Fruit fly (Drosophila melanogaster): ENCODE data around the gene CG32572.

The CG32572 gene

DNA sequence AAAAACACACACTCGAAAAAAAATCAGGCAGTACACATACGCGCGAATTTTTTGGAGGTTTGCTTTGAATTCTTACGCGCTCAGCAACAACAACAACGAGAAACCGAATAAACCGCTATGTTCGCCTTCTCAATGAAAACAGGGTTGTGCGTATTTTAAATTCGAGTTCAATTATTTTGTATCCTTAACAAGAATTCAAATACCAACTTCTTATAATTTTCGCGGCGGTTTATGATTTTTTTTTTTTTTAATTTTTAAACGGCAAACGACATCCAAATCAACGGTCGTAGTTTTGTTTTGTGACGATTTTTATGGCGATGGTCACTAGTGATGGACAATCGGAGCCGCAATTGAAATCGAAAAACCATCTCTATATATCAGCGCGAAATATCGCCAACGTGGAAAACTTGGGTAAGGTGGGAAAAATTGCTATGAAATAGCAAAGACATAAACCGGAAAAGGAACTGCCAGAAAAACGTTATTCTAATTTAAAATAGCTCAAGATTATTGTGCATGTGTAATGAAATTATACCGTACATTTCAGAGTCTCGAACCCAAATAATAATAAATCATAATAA is 30.7 kb downstream of the CG32572 start, which contains the start of gene goe (continued):
- TF ChIP-seq dmrt99B (tag; optimal IDR thresholded peaks at IDR 0.05) (peak; percentile 24), Blimp-1 (GFP tag; optimal IDR thresholded peaks at IDR 0.05) (peak; percentile 31), Lpt (GFP tag; optimal IDR thresholded peaks at IDR 0.05) (no peak), CG7745 (tag; optimal IDR thresholded peaks at IDR 0.05) (no peak), sima (GFP tag; optimal IDR thresholded peaks at IDR 0.05) (peak; percentile 72), dati (GFP tag; IDR thresholded peaks at IDR 0.05) (peak; percentile 43; the same call in 1 of the 2 replicates), NC2β (GFP tag; optimal IDR thresholded peaks at IDR 0.05) (peak; percentile 91), BtbVII (GFP tag; optimal IDR thresholded peaks at IDR 0.05) (peak; percentile 40), Poxn (GFP tag; IDR thresholded peaks at IDR 0.05) (no peak; the same call in 1 of the 2 replicates), gfzf (GFP tag; optimal IDR thresholded peaks at IDR 0.05) (peak; percentile 65), H2.0 (GFP tag; IDR thresholded peaks at IDR 0.05) (peak; percentile 78), shn (GFP tag; optimal IDR thresholded peaks at IDR 0.05) (peak; percentile 89), CG6654 (GFP tag; optimal IDR thresholded peaks at IDR 0.05) (no peak), az2 (GFP tag; optimal IDR thresholded peaks at IDR 0.05) (peak; percentile 65), nom (GFP tag; optimal IDR thresholded peaks at IDR 0.05) (no peak), CG30403 (GFP tag; optimal IDR thresholded peaks at IDR 0.05) (peak; percentile 82), CG15514 (GFP tag; optimal IDR thresholded peaks at IDR 0.05) (peak; percentile 88), CG10267 (tag; optimal IDR thresholded peaks at IDR 0.05) (peak; percentile 62), H15 (GFP tag; IDR thresholded peaks at IDR 0.05) (peak; percentile 68; the same call in 2 of the 3 replicates), CG7963 (GFP tag; IDR thresholded peaks at IDR 0.05; ENCODE audit: partially characterized antibody) (peak; percentile 65; the same call in 1 of the 3 replicates), NFAT (GFP tag; IDR thresholded peaks at IDR 0.05) (peak; percentile 91), CG17186 (GFP tag; optimal IDR thresholded peaks at IDR 0.05) (peak; percentile 78), CG31388 (GFP tag; optimal IDR thresholded peaks at IDR 0.05) (no peak), CG17829 (tag; optimal IDR thresholded peaks at IDR 0.05) (peak; percentile 45), CG34422 (GFP tag; IDR thresholded peaks at IDR 0.05) (peak; percentile 75), CG7271 (tag; optimal IDR thresholded peaks at IDR 0.05) (peak; percentile 76), CG31441 (GFP tag; IDR thresholded peaks at IDR 0.05) (0 out of 2 replicates have a peak, but pooled peaks have one; percentile 32), hb (GFP tag; IDR thresholded peaks at IDR 0.05; ENCODE audit: partially characterized antibody) (peak; percentile 74; the same call in 2 of the 3 replicates), CG7556 (GFP tag; optimal IDR thresholded peaks at IDR 0.05) (peak; percentile 34), CG16815 (GFP tag; optimal IDR thresholded peaks at IDR 0.05) (peak; percentile 50), CG13123 (GFP tag; optimal IDR thresholded peaks at IDR 0.05) (peak; percentile 81), luna (GFP tag; optimal IDR thresholded peaks at IDR 0.05) (peak; percentile 89), CG14014 (GFP tag; IDR thresholded peaks at IDR 0.05) (peak; percentile 85), Trl (optimal IDR thresholded peaks at IDR 0.05) (no peak), Trl (GFP tag; optimal IDR thresholded peaks at IDR 0.05) (peak; percentile 90), Sox102F (GFP tag; optimal IDR thresholded peaks at IDR 0.05) (peak; percentile 53), CG10366 (GFP tag; IDR thresholded peaks at IDR 0.05) (peak; percentile 75), lbe (GFP tag; optimal IDR thresholded peaks at IDR 0.05) (peak; percentile 16), C15 (GFP tag; IDR thresholded peaks at IDR 0.05) (peak; percentile 69; the same call in 1 of the 3 replicates), D (optimal IDR thresholded peaks at IDR 0.05) (no peak), D (GFP tag; optimal IDR thresholded peaks at IDR 0.05) (no peak), Ssrp (tag; optimal IDR thresholded peaks at IDR 0.05) (peak; percentile 30), CG18599 (GFP tag; optimal IDR thresholded peaks at IDR 0.05) (peak; percentile 73), mam (GFP tag; optimal IDR thresholded peaks at IDR 0.05) (peak; percentile 89), CG4282 (GFP tag; optimal IDR thresholded peaks at IDR 0.05) (peak; percentile 80), wdn (GFP tag; IDR thresholded peaks at IDR 0.05) (peak; percentile 62), gcm (GFP tag; optimal IDR thresholded peaks at IDR 0.05) (peak; percentile 46), pfk (GFP tag; optimal IDR thresholded peaks at IDR 0.05) (peak; percentile 49), nau (GFP tag; optimal IDR thresholded peaks at IDR 0.05) (peak; percentile 17), sd (tag; optimal IDR thresholded peaks at IDR 0.05) (peak; percentile 4)
